Fruit fly (Drosophila melanogaster) whole organism, embryonic: Measurements from ENCODE around the gene hyd.

ENCODE experiments used
- ATbp ChIP-seq: fragments of 200-800 bp; sonication (Bioruptor generic); optimal IDR thresholded peaks from 2 replicates; lab custom pipeline; 2017; ENCODE audit warnings: missing biosample characterization, mild to moderate bottlenecking, missing genetic modification characterization, missing genetic modification reagents
- B-H2 ChIP-seq: fragments of 200-800 bp; sonication (Bioruptor generic); optimal IDR thresholded peaks from 2 replicates; lab custom pipeline; 2018; ENCODE audit warnings: missing biosample characterization, mild to moderate bottlenecking, missing genetic modification characterization
- CG10366 ChIP-seq: fragments of 200-800 bp; sonication (Bioruptor generic); IDR thresholded peaks from 2 replicates; pipeline ENCODE4 v1.3.6; 2022; ENCODE audit warnings: missing biosample characterization, missing genetic modification characterization
- CG11695 ChIP-seq: fragments of 200-800 bp; sonication (Bioruptor generic); IDR thresholded peaks from 3 replicates; pipeline ENCODE4 v1.3.6; 2022; ENCODE audit warnings: missing biosample characterization, missing genetic modification characterization
- CG12071 ChIP-seq: fragments of 200-800 bp; sonication (Bioruptor generic); optimal IDR thresholded peaks from 3 replicates; lab custom pipeline; 2018; ENCODE audit warnings: missing biosample characterization, mild to moderate bottlenecking, missing genetic modification characterization
- CG14050 ChIP-seq: fragments of 200-800 bp; sonication (Bioruptor generic); IDR thresholded peaks from 3 replicates; pipeline ENCODE4 v1.3.6; 2022; ENCODE audit warnings: missing biosample characterization, missing genetic modification characterization
- CG17612 ChIP-seq: fragments of 200-800 bp; sonication (Bioruptor generic); IDR thresholded peaks from 2 replicates; pipeline ENCODE4 v1.3.6; 2022; ENCODE audit warnings: missing biosample characterization, missing genetic modification characterization
- CG18619 ChIP-seq: fragments of 200-800 bp; sonication (Bioruptor generic); optimal IDR thresholded peaks from 3 replicates; lab custom pipeline; 2017; ENCODE audit warnings: missing biosample characterization, mild to moderate bottlenecking, missing genetic modification characterization
- CG4360 ChIP-seq: fragments of 200-800 bp; sonication (Bioruptor generic); IDR thresholded peaks from 2 replicates; pipeline ENCODE4 v1.3.6; 2022; ENCODE audit warnings: missing biosample characterization, missing genetic modification characterization
- CG9817 ChIP-seq: fragments of 200-800 bp; sonication (Bioruptor generic); optimal IDR thresholded peaks from 2 replicates; lab custom pipeline; 2018; ENCODE audit warnings: missing biosample characterization, mild to moderate bottlenecking, missing genetic modification characterization, moderate library complexity
- CkIIα-i1 ChIP-seq: fragments of 200-800 bp; sonication (Bioruptor generic); IDR thresholded peaks from 2 replicates; pipeline ENCODE4 v1.3.6; 2022; ENCODE audit warnings: missing biosample characterization, missing genetic modification characterization
- Dad ChIP-seq: fragments of 200-800 bp; sonication (Bioruptor generic); optimal IDR thresholded peaks from 3 replicates; lab custom pipeline; 2016; ENCODE audit warnings: missing biosample characterization, missing genetic modification characterization
- Deaf1 ChIP-seq: fragments of 200-800 bp; optimal IDR thresholded peaks from 3 replicates; lab custom pipeline; 2019; ENCODE audit warnings: missing biosample characterization, mild to moderate bottlenecking, missing genetic modification characterization, moderate library complexity
- Dfd ChIP-seq, 2 experiments: fragments of >200 bp; optimal IDR thresholded peaks; 2 replicates each; lab custom pipeline; 2017; ENCODE audit warnings: missing biosample characterization in 2 of 2, missing genetic modification characterization in 2 of 2
- Dll ChIP-seq: fragments of 200-800 bp; sonication (Bioruptor generic); IDR thresholded peaks from 4 replicates; pipeline ENCODE4 v1.3.6; 2022; ENCODE audit warnings: missing biosample characterization, missing genetic modification characterization; ENCODE audit not compliant: partially characterized antibody
- HLH4C ChIP-seq: fragments of 200-800 bp; sonication (Bioruptor generic); IDR thresholded peaks from 3 replicates; pipeline ENCODE4 v1.3.6; 2022; ENCODE audit warnings: missing biosample characterization, missing genetic modification characterization; ENCODE audit not compliant: partially characterized antibody
- HmgD ChIP-seq: fragments of 200-800 bp; sonication (Bioruptor generic); optimal IDR thresholded peaks from 3 replicates; lab custom pipeline; 2016; ENCODE audit warnings: missing biosample characterization, missing genetic modification characterization
- Lpt ChIP-seq: fragments of >200 bp; optimal IDR thresholded peaks from 2 replicates; lab custom pipeline; 2018; ENCODE audit warnings: missing biosample characterization, missing genetic modification characterization
- Meics ChIP-seq: fragments of 200-800 bp; sonication (Bioruptor generic); optimal IDR thresholded peaks from 2 replicates; lab custom pipeline; 2017; ENCODE audit warnings: missing biosample characterization, mild to moderate bottlenecking, missing genetic modification characterization
- NK7.1 ChIP-seq: fragments of 200-800 bp; sonication (Bioruptor generic); optimal IDR thresholded peaks from 3 replicates; lab custom pipeline; 2016; ENCODE audit warnings: missing biosample characterization, missing genetic modification characterization
- Oaz ChIP-seq: fragments of 200-800 bp; sonication (Bioruptor generic); IDR thresholded peaks from 2 replicates; pipeline ENCODE4 v1.3.6; 2022; ENCODE audit warnings: missing biosample characterization, missing genetic modification characterization
- Oli ChIP-seq: fragments of 200-800 bp; sonication (Bioruptor generic); optimal IDR thresholded peaks from 2 replicates; lab custom pipeline; 2018; ENCODE audit warnings: missing biosample characterization, mild to moderate bottlenecking, missing genetic modification characterization, moderate library complexity
- Side ChIP-seq: fragments of 200-800 bp; sonication (Bioruptor generic); optimal IDR thresholded peaks from 2 replicates; lab custom pipeline; 2016; ENCODE audit warnings: missing biosample characterization, missing genetic modification characterization
- abd-A ChIP-seq: fragments of 200-800 bp; sonication (Bioruptor generic); optimal IDR thresholded peaks from 3 replicates; lab custom pipeline; 2019; ENCODE audit warnings: missing biosample characterization, mild to moderate bottlenecking, missing genetic modification characterization, moderate library complexity
- caup ChIP-seq: fragments of 200-800 bp; sonication (Bioruptor generic); optimal IDR thresholded peaks from 3 replicates; lab custom pipeline; 2017; ENCODE audit warnings: missing biosample characterization, mild to moderate bottlenecking, missing genetic modification characterization, moderate library complexity; ENCODE audit not compliant: severe bottlenecking
- dan ChIP-seq: fragments of 200-800 bp; sonication (Bioruptor generic); IDR thresholded peaks from 2 replicates; pipeline ENCODE4 v1.3.6; 2022; ENCODE audit warnings: missing biosample characterization, missing genetic modification characterization
- ftz-f1 ChIP-seq: fragments of 200-800 bp; sonication (Bioruptor generic); optimal IDR thresholded peaks from 2 replicates; lab custom pipeline; 2016; ENCODE audit warnings: missing biosample characterization, missing genetic modification characterization
- gsb ChIP-seq: fragments of 200-800 bp; sonication (Bioruptor generic); IDR thresholded peaks from 2 replicates; pipeline ENCODE4 v1.3.6; 2022; ENCODE audit warnings: missing biosample characterization, missing genetic modification characterization
- ind ChIP-seq: fragments of 200-800 bp; sonication (Bioruptor generic); optimal IDR thresholded peaks from 3 replicates; lab custom pipeline; 2016; ENCODE audit warnings: missing biosample characterization, missing genetic modification characterization
- lov ChIP-seq, 2 experiments: fragments of 200-800 bp in 1 of 2; fragments of >200 bp in 1 of 2; sonication (Bioruptor generic) in 1 of 2; IDR thresholded peaks in 1 of 2; optimal IDR thresholded peaks in 1 of 2; 2 replicates in 1 of 2; 3 replicates in 1 of 2; pipeline versions ENCODE4 v1.3.6 to Lab custom; 2017 to 2022; ENCODE audit warnings: missing biosample characterization in 1 of 2, missing genetic modification characterization in 1 of 2
- maf-S ChIP-seq: fragments of 200-800 bp; sonication (Bioruptor generic); optimal IDR thresholded peaks from 2 replicates; lab custom pipeline; 2016; ENCODE audit warnings: missing biosample characterization, missing genetic modification characterization
- nmo ChIP-seq: fragments of 200-800 bp; sonication (Bioruptor generic); optimal IDR thresholded peaks from 2 replicates; lab custom pipeline; 2018; ENCODE audit warnings: missing biosample characterization, mild to moderate bottlenecking, missing genetic modification characterization, moderate library complexity
- onecut ChIP-seq: fragments of 200-800 bp; sonication (Bioruptor generic); IDR thresholded peaks from 2 replicates; pipeline ENCODE4 v1.3.6; 2022; ENCODE audit warnings: missing biosample characterization, missing genetic modification characterization
- otp ChIP-seq: fragments of 200-800 bp; sonication (Bioruptor generic); IDR thresholded peaks from 3 replicates; pipeline ENCODE4, ENCODE4 v1.3.6; 2022; ENCODE audit warnings: missing biosample characterization, missing genetic modification characterization
- pb ChIP-seq: fragments of 200-800 bp; sonication (Bioruptor generic); optimal IDR thresholded peaks from 3 replicates; lab custom pipeline; 2016; ENCODE audit warnings: missing biosample characterization, missing genetic modification characterization
- pnt ChIP-seq: fragments of 200-800 bp; sonication (Bioruptor generic); optimal IDR thresholded peaks from 3 replicates; lab custom pipeline; 2016; ENCODE audit warnings: missing biosample characterization, missing genetic modification characterization
- pum ChIP-seq: fragments of 200-800 bp; sonication (Bioruptor generic); optimal IDR thresholded peaks from 2 replicates; lab custom pipeline; 2016; ENCODE audit warnings: missing biosample characterization, missing genetic modification characterization
- pzg ChIP-seq: fragments of 200-800 bp; sonication (Bioruptor generic); optimal IDR thresholded peaks from 3 replicates; lab custom pipeline; 2018; ENCODE audit warnings: missing biosample characterization, mild to moderate bottlenecking, missing genetic modification characterization, moderate library complexity
- repo ChIP-seq: fragments of 200-800 bp; sonication (Bioruptor generic); optimal IDR thresholded peaks from 2 replicates; lab custom pipeline; 2016; ENCODE audit warnings: missing biosample characterization, missing genetic modification characterization
- rib ChIP-seq: fragments of 200-800 bp; sonication (Bioruptor generic); IDR thresholded peaks from 2 replicates; pipeline ENCODE4 v1.3.6; 2022; ENCODE audit warnings: missing biosample characterization, missing genetic modification characterization
- sim ChIP-seq: fragments of 200-800 bp; sonication (Bioruptor generic); IDR thresholded peaks from 2 replicates; pipeline ENCODE4 v1.3.6; 2022; ENCODE audit warnings: missing biosample characterization, missing genetic modification characterization
- ssp ChIP-seq: fragments of 200-800 bp; sonication (Bioruptor generic); IDR thresholded peaks from 2 replicates; pipeline ENCODE4 v1.3.6; 2022; ENCODE audit warnings: missing biosample characterization, missing genetic modification characterization
- stwl ChIP-seq: fragments of 200-800 bp; sonication (Bioruptor generic); optimal IDR thresholded peaks from 3 replicates; lab custom pipeline; 2018; ENCODE audit warnings: missing biosample characterization, mild to moderate bottlenecking, missing genetic modification characterization, moderate library complexity
- tap ChIP-seq: fragments of 200-800 bp; optimal IDR thresholded peaks from 3 replicates; lab custom pipeline; 2019; ENCODE audit warnings: missing biosample characterization, mild to moderate bottlenecking, missing genetic modification characterization, moderate library complexity
- trem ChIP-seq: fragments of 200-800 bp; optimal IDR thresholded peaks from 3 replicates; lab custom pipeline; 2019; ENCODE audit warnings: missing biosample characterization, mild to moderate bottlenecking, missing genetic modification characterization, moderate library complexity
- vnd ChIP-seq: fragments of 200-800 bp; sonication (Bioruptor generic); IDR thresholded peaks from 3 replicates; pipeline ENCODE4 v1.3.6; 2022; ENCODE audit warnings: missing biosample characterization, missing genetic modification characterization; ENCODE audit not compliant: partially characterized antibody
- zen ChIP-seq: fragments of 200-800 bp; sonication (Bioruptor generic); optimal IDR thresholded peaks from 3 replicates; lab custom pipeline; 2018; ENCODE audit warnings: missing biosample characterization, mild to moderate bottlenecking, missing genetic modification characterization, moderate library complexity

Gene hyd

dm6 chr3R:9767620-9768592 lies 42.5 kb upstream of the hyd start, which contains the start of gene Naa80 (continued):
- TF ChIP-seq gsb (GFP tag; lab: Robert Waterston, UW): no peak; the same call in 1 of the 2 replicates
- peak; percentile 69 for TF ChIP-seq Dad (GFP tag; lab: Kevin White, UChicago)
- TF ChIP-seq stwl: peak; percentile 77
- no peak for TF ChIP-seq dan (GFP tag; lab: Robert Waterston, UW)
- peak; percentile 85 for TF ChIP-seq HmgD (GFP tag; lab: Kevin White, UChicago)
- peak; percentile 83 for TF ChIP-seq Side
- TF ChIP-seq abd-A (tag; lab: Kevin White, UChicago): no peak
- 0 out of 3 replicates have a peak, but pooled peaks have one; percentile 6 for TF ChIP-seq otp
- peak; percentile 57 for TF ChIP-seq Meics (GFP tag; lab: Kevin White, UChicago)
- peak; percentile 76 for TF ChIP-seq caup
- no peak for TF ChIP-seq CG11695
- no peak for TF ChIP-seq CkIIα-i1 (GFP tag; lab: Robert Waterston, UW)
- no peak for TF ChIP-seq sim
- peak; percentile 88 for TF ChIP-seq ftz-f1 (GFP tag; lab: Kevin White, UChicago)
- peak; percentile 78 for TF ChIP-seq pum
- peak; percentile 41; the same call in 1 of the 2 replicates for TF ChIP-seq ssp (GFP tag; lab: Robert Waterston, UW)
- 0 out of 3 replicates have a peak, but pooled peaks have one; percentile 23 for TF ChIP-seq HLH4C (GFP tag; lab: Robert Waterston, UW)
- TF ChIP-seq repo (GFP tag; lab: Kevin White, UChicago): peak; percentile 57
- TF ChIP-seq Deaf1 (tag; lab: Kevin White, UChicago): peak; percentile 53
- TF ChIP-seq CG17612 (GFP tag; lab: Robert Waterston, UW): no peak
- TF ChIP-seq CG12071 (GFP tag; lab: Kevin White, UChicago): peak; percentile 32
- peak; percentile 60 for TF ChIP-seq CG9817 (tag; lab: Kevin White, UChicago)
- TF ChIP-seq pnt: peak; percentile 44
- no peak; the same call in 2 of the 3 replicates for TF ChIP-seq CG14050
- no peak for TF ChIP-seq lov (optimal IDR thresholded peaks at IDR 0.05; lab: Kevin White, UChicago)
- TF ChIP-seq lov (GFP tag; IDR thresholded peaks at IDR 0.05; lab: Robert Waterston, UW): peak; percentile 26; the same call in 1 of the 3 replicates
- peak; percentile 54 for TF ChIP-seq CG18619 (GFP tag; lab: Kevin White, UChicago)
- peak; percentile 72 for TF ChIP-seq ind
- no peak for TF ChIP-seq Lpt (GFP tag; lab: Kevin White, UChicago)
- no peak for TF ChIP-seq vnd
- TF ChIP-seq CG10366: peak; percentile 41; the same call in 1 of the 2 replicates
- 0 out of 4 replicates have a peak, but pooled peaks have one; percentile 39 for TF ChIP-seq Dll (GFP tag; lab: Robert Waterston, UW)
- TF ChIP-seq maf-S: peak; percentile 84
- no peak for TF ChIP-seq tap (tag; lab: Kevin White, UChicago)
- peak; percentile 63 for TF ChIP-seq nmo (GFP tag; lab: Kevin White, UChicago)
- TF ChIP-seq B-H2 (GFP tag; lab: Kevin White, UChicago): peak; percentile 84
- no peak for TF ChIP-seq ATbp
- TF ChIP-seq rib (GFP tag; lab: Robert Waterston, UW): peak; percentile 90
- peak; percentile 31 for TF ChIP-seq NK7.1 (GFP tag; lab: Kevin White, UChicago)
- peak; percentile 94 for TF ChIP-seq pzg (GFP tag; lab: Kevin White, UChicago)
- TF ChIP-seq Oli: no peak
- peak; percentile 15 for TF ChIP-seq zen (tag; lab: Kevin White, UChicago)
- TF ChIP-seq trem (tag; lab: Kevin White, UChicago): peak; percentile 88
- TF ChIP-seq onecut (GFP tag; lab: Robert Waterston, UW): peak; percentile 41; the same call in 1 of the 2 replicates
- no peak for TF ChIP-seq Oaz (GFP tag; lab: Robert Waterston, UW)
- 0 out of 2 replicates have a peak, but pooled peaks have one; percentile 11 for TF ChIP-seq CG4360 (GFP tag; lab: Robert Waterston, UW)
- TF ChIP-seq pb: peak; percentile 48
- TF ChIP-seq Dfd (GFP tag; optimal IDR thresholded peaks at IDR 0.05; lab: Kevin White, UChicago): no peak
